Worm (Caenorhabditis elegans): ENCODE data around the gene srbc-45.

srbc-45 gene

ce11 chrV:12760913-12761312, 42.5 kb upstream of the srbc-45 start, which contains the start of gene F18E2.15:
Gene F18E2.15, minus strand, starts transcription at chrV:12761013.
- TF ChIP-seq unc-86 (tag; optimal IDR thresholded peaks at IDR 0.05) (no peak), ces-1 (GFP tag; optimal IDR thresholded peaks at IDR 0.05) (no peak), nhr-84 (tag; optimal IDR thresholded peaks at IDR 0.05) (no peak), sox-4 (tag; optimal IDR thresholded peaks at IDR 0.05) (no peak), rnt-1 (tag; optimal IDR thresholded peaks at IDR 0.05) (no peak), lin-13 (GFP tag; optimal IDR thresholded peaks at IDR 0.05) (no peak)

- TF ChIP-seq unc-130 (tag; optimal IDR thresholded peaks at IDR 0.05) (peak; percentile 6), aha-1 (tag; optimal IDR thresholded peaks at IDR 0.05) (no peak), nhr-20 (tag; optimal IDR thresholded peaks at IDR 0.05) (peak; percentile 38), lin-35 (GFP tag; optimal IDR thresholded peaks at IDR 0.05) (peak; percentile 45 to 71), dpl-1 (GFP tag; optimal IDR thresholded peaks at IDR 0.05) (peak; percentile 47 to 74 (median 59)), vab-15 (tag; optimal IDR thresholded peaks at IDR 0.05) (no peak), ceh-90 (tag; optimal IDR thresholded peaks at IDR 0.05) (no peak), ama-1 (optimal IDR thresholded peaks at IDR 0.05) (no peak), mep-1 (tag; optimal IDR thresholded peaks at IDR 0.05) (peak; percentile 53), nhr-76 (tag; optimal IDR thresholded peaks at IDR 0.05) (no peak), swsn-7 (tag; optimal IDR thresholded peaks at IDR 0.05) (peak; percentile 32), isw-1 (GFP tag; IDR thresholded peaks at IDR 0.05) (no peak; the same call in 1 of the 2 replicates), C04F5.9 (tag; optimal IDR thresholded peaks at IDR 0.05) (no peak), efl-1 (optimal IDR thresholded peaks at IDR 0.05) (peak; percentile 25 to 62), efl-1 (GFP tag; optimal IDR thresholded peaks at IDR 0.05 in 1 of 2) (peak; percentile 66 to 93), fkh-4 (tag; optimal IDR thresholded peaks at IDR 0.05; ENCODE audit: borderline replicate concordance) (no peak), F16B12.6 (tag; optimal IDR thresholded peaks at IDR 0.05) (peak; percentile 84), egl-13 (tag; optimal IDR thresholded peaks at IDR 0.05) (no peak), xbp-1 (tag; optimal IDR thresholded peaks at IDR 0.05) (peak; percentile 40), nhr-47 (tag; optimal IDR thresholded peaks at IDR 0.05) (peak; percentile 21), elt-3 (tag; optimal IDR thresholded peaks at IDR 0.05) (peak in 1 of 6 experiments; percentile 37), lsy-2 (tag; optimal IDR thresholded peaks at IDR 0.05) (peak; percentile 86 to 98), tlp-1 (tag; optimal IDR thresholded peaks at IDR 0.05) (no peak), nhr-90 (tag; optimal IDR thresholded peaks at IDR 0.05; ENCODE audit: poor library complexity) (no peak), skn-1 (tag; optimal IDR thresholded peaks at IDR 0.05) (peak; percentile 51), C16A3.4 (tag; optimal IDR thresholded peaks at IDR 0.05) (peak; percentile 5), nhr-77 (tag; optimal IDR thresholded peaks at IDR 0.05) (no peak), aly-2 (tag; optimal IDR thresholded peaks at IDR 0.05) (no peak), rnt-1 (tag; optimal IDR thresholded peaks at IDR 0.05) (peak; percentile 25)
These were observed 39.9 kb upstream of the srbc-45 start, which contains the start of the genes abcf-1 and scc-3 for ce11 chrV:12763291-12763995. Gene abcf-1, minus strand, starts transcription at chrV:12763375. Gene scc-3, plus strand, starts transcription at chrV:12763945.

DNA sequence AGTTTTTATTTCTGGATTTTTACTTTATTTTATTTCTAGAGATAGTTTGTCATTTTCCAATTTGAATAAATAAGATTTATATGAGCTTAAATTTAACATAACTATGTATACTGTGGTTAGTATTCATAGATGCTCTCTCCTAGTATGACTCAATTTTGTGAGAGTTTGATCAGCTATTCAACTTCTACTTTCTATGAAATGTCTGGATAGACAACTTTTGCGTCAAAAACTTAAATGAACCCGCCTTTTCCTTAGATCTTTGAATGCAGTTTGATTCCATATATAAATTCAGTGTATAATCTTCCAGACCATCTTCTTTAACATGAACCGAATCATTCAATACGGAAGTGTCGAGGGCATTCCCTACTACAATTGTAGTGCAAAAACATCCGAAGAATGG, 34.4 kb upstream of the srbc-45 start, which contains the start of gene srt-43:
srt-43 (plus strand) TSS at position 301 of the 400 bp plus-strand sequence.
- TF ChIP-seq unc-86 (tag; optimal IDR thresholded peaks at IDR 0.05) (no peak), skn-1 (tag; optimal IDR thresholded peaks at IDR 0.05) (no peak), ceh-82 (tag; optimal IDR thresholded peaks at IDR 0.05) (no peak), sptf-1 (tag; optimal IDR thresholded peaks at IDR 0.05) (no peak), nhr-20 (tag; optimal IDR thresholded peaks at IDR 0.05) (no peak)

DNA sequence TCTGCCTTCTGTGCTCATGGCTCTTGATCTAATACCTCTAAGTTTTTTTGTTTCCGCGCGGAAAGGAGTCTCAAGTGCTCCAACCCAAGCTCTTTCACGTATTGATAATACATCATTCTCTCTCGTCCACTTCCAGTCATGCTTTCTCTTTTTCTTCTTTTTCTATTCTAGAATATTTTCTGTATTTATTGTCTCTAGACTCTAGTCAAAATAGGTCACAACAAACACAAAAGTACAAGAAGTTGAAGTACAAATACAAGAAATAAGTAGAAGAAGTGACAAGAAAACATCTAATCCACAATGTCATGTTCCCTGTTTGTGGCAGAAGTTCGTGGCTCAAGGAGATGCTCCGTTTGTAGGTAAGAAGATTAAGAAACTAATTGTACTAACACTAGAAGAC, 30.2 kb upstream of the srbc-45 start, which contains the start of gene ZC455.1:
ZC455.1 (plus strand) TSS at position 301 of the 400 bp plus-strand sequence.
- no peak for TF ChIP-seq mab-9 (GFP tag; IDR thresholded peaks at IDR 0.05)
- TF ChIP-seq tbx-2 (tag; optimal IDR thresholded peaks at IDR 0.05) = no peak
- TF ChIP-seq ztf-4 (tag; optimal IDR thresholded peaks at IDR 0.05) = no peak
- no peak for TF ChIP-seq blmp-1 (tag; optimal IDR thresholded peaks at IDR 0.05)
- TF ChIP-seq lin-13 (GFP tag; optimal IDR thresholded peaks at IDR 0.05) = no peak
- TF ChIP-seq unc-30 (tag; optimal IDR thresholded peaks at IDR 0.05) = no peak
- TF ChIP-seq unc-98 (GFP tag; IDR thresholded peaks at IDR 0.05) = no peak
